Worm (Caenorhabditis elegans) whole organism, early embryonic: ENCODE data around the gene faah-4.

ENCODE experiments used
- B0310.2 ChIP-seq: sonication (generic microtip); optimal IDR thresholded peaks from 2 replicates; lab custom pipeline; 2016; ENCODE audit warnings: mild to moderate bottlenecking, missing genetic modification characterization, missing compliant biosample characterization
- F13C5.2 ChIP-seq: sonication (generic microtip); optimal IDR thresholded peaks from 2 replicates; lab custom pipeline; 2017; ENCODE audit warnings: mild to moderate bottlenecking, missing genetic modification characterization, inconsistent platforms, missing compliant biosample characterization
- aly-1 ChIP-seq: sonication (generic microtip); optimal IDR thresholded peaks from 2 replicates; lab custom pipeline; 2016; ENCODE audit warnings: missing genetic modification characterization, missing compliant biosample characterization
- ama-1 ChIP-seq: fragments of 150-350 bp; optimal IDR thresholded peaks from 2 replicates; lab custom pipeline; 2014
- ceh-13 ChIP-seq: fragments of 200-800 bp; sonication (Bioruptor generic); optimal IDR thresholded peaks from 2 replicates; lab custom pipeline; 2018; ENCODE audit warnings: mild to moderate bottlenecking, missing genetic modification characterization, missing compliant biosample characterization
- ceh-36 ChIP-seq: sonication (generic microtip); optimal IDR thresholded peaks from 2 replicates; lab custom pipeline; 2016; ENCODE audit warnings: missing genetic modification characterization, inconsistent platforms, missing compliant biosample characterization
- ets-7 ChIP-seq: sonication (generic microtip); optimal IDR thresholded peaks from 2 replicates; lab custom pipeline; 2016; ENCODE audit warnings: missing genotype, missing genetic modification characterization, missing compliant biosample characterization
- flt-1 ChIP-seq: fragments of 200-800 bp; sonication (Bioruptor generic); IDR thresholded peaks from 2 replicates; pipeline ENCODE4 v1.3.6; 2022; ENCODE audit warnings: missing genetic modification characterization, missing compliant biosample characterization
- hmbx-1 ChIP-seq: sonication (generic microtip); optimal IDR thresholded peaks from 2 replicates; lab custom pipeline; 2016; ENCODE audit warnings: mild to moderate bottlenecking, missing genetic modification characterization, missing compliant biosample characterization
- hmg-4 ChIP-seq: fragments of 200-800 bp; sonication (Bioruptor generic); optimal IDR thresholded peaks from 2 replicates; lab custom pipeline; 2018; ENCODE audit warnings: mild to moderate bottlenecking, missing genetic modification characterization, missing compliant biosample characterization
- hnd-1 ChIP-seq: sonication (generic microtip); optimal IDR thresholded peaks from 2 replicates; lab custom pipeline; 2016; ENCODE audit warnings: missing genetic modification characterization, missing compliant biosample characterization
- pes-1 ChIP-seq: fragments of 200-800 bp; sonication (Bioruptor generic); IDR thresholded peaks from 2 replicates; pipeline ENCODE4 v1.3.6; 2022; ENCODE audit warnings: missing genetic modification reagents, missing genetic modification characterization, missing compliant biosample characterization
- scrt-1 ChIP-seq: fragments of 200-800 bp; sonication (Bioruptor generic); IDR thresholded peaks from 2 replicates; pipeline ENCODE4 v1.3.6; 2022; ENCODE audit warnings: missing genetic modification characterization, missing compliant biosample characterization
- sea-1 ChIP-seq: fragments of 200-800 bp; sonication (Bioruptor generic); conservative IDR thresholded peaks from 2 replicates; pipeline ENCODE4 v1.3.6; 2022; ENCODE audit warnings: missing genetic modification characterization, missing compliant biosample characterization
- tbx-11 ChIP-seq: fragments of 200-800 bp; sonication (Bioruptor generic); IDR thresholded peaks from 2 replicates; pipeline ENCODE4 v1.3.6; 2022; ENCODE audit warnings: missing genetic modification characterization, missing compliant biosample characterization
- tbx-37 ChIP-seq: fragments of 200-800 bp; sonication (Bioruptor generic); conservative IDR thresholded peaks from 2 replicates; pipeline ENCODE4 v1.3.6; 2022; ENCODE audit warnings: missing genetic modification reagents, missing genetic modification characterization, missing compliant biosample characterization
- tra-4 ChIP-seq: sonication (generic microtip); optimal IDR thresholded peaks from 2 replicates; lab custom pipeline; 2017; ENCODE audit warnings: missing genetic modification characterization, missing compliant biosample characterization

The faah-4 gene

DNA sequence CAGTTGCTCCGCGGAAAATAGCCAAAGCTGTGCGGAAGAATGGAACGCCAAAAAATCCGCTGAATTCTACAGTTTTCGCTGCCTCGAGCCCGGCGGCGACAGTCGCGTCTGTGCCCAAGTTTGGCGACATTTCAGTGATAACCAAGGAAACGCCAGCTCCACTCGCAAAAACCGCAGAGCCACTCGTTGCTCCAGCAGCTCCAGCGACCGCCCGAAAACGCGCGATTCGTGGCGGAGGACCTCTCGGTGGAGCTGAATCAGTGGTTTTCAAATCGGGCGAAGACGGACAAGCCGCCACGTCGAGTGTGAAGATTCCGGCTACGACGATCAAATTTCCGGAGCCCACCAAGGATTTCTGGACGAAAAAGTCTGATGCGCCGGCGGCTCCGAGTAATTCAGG, 6.6 kb upstream of the faah-4 start:
- TF ChIP-seq hmbx-1 (tag; lab: Kevin White, UChicago) (no peak), aly-1 (tag; lab: Kevin White, UChicago) (no peak), F13C5.2 (tag; lab: Kevin White, UChicago) (no peak), hmg-4 (GFP tag; lab: Kevin White, UChicago) (no peak), ceh-36 (tag; lab: Kevin White, UChicago) (no peak), hnd-1 (tag; lab: Kevin White, UChicago) (no peak), sea-1 (GFP tag; lab: Robert Waterston, UW) (no peak), tra-4 (tag; lab: Kevin White, UChicago) (no peak), tbx-11 (GFP tag; lab: Robert Waterston, UW) (no peak), ets-7 (no peak), tbx-37 (GFP tag; lab: Robert Waterston, UW) (no peak), scrt-1 (GFP tag; lab: Robert Waterston, UW) (no peak), flt-1 (GFP tag; lab: Robert Waterston, UW) (no peak), ceh-13 (no peak), B0310.2 (tag; lab: Kevin White, UChicago) (no peak)

- TF ChIP-seq pes-1 (GFP tag; lab: Robert Waterston, UW) (0 out of 2 replicates have a peak, but pooled peaks have one; percentile 16), F13C5.2 (tag; lab: Kevin White, UChicago) (peak; percentile 48), flt-1 (GFP tag; lab: Robert Waterston, UW) (0 out of 2 replicates have a peak, but pooled peaks have one; percentile 3), sea-1 (GFP tag; lab: Robert Waterston, UW) (no peak)
These were observed 6.0 kb upstream of the faah-4 start, which contains the start of the genes ndab-1 and npp-16 for ce11 chrIII:11915666-11916065. TSS of gene ndab-1 (minus strand) at chrIII:11915712. TSS of gene npp-16 (plus strand) at chrIII:11915928.

DNA sequence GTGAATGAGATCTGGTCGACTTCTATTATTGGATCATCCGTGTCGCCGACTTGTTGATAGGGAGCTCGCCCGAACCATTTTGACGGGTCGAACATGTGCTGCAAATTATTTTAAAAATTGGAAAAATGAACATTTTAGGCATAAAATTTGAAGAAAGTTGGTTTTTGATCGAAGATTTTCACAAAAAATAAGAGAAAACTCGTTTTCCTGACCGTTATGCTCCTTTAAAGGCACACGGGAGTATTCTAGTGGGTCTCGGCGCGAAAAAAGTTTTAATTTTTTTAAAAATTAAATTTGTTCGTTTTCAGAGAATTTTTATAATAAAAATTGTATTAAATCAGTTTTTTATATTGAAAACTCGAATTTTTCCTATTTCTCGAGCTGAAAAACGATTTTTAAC, 4.5 kb upstream of the faah-4 start, which contains the start of gene Y56A3A.16:
TSS of gene Y56A3A.16 (minus strand) at position 101 of the 400 bp plus-strand sequence.
- TF ChIP-seq tbx-11 (GFP tag; lab: Robert Waterston, UW) (no peak), tbx-37 (GFP tag; lab: Robert Waterston, UW) (no peak), pes-1 (GFP tag; lab: Robert Waterston, UW) (no peak), hmbx-1 (tag; lab: Kevin White, UChicago) (no peak), aly-1 (tag; lab: Kevin White, UChicago) (no peak), hmg-4 (GFP tag; lab: Kevin White, UChicago) (no peak), scrt-1 (GFP tag; lab: Robert Waterston, UW) (no peak), ama-1 (lab: Kevin White, UChicago) (no peak), hnd-1 (tag; lab: Kevin White, UChicago) (no peak), ceh-36 (tag; lab: Kevin White, UChicago) (no peak), flt-1 (GFP tag; lab: Robert Waterston, UW) (no peak)

DNA sequence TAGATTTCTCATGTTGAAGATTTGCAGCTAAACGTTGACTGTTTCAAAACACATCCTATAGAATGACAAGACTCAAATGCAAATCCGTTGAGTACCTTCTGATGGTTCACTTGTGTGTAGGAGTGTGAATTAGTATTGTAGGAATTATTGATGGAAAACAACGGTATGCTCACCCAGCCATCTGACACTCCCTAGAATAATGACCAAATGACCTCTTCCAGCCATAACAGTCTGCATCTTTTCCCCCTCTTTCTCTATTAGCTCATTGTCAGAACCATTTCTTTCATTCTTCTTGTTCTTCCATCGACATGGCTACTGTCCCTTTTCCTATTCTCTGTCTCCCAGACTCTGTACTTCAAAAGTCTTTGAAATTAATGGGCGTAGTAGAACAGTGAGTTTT, 1.0 kb downstream of the faah-4 start, which contains the start of gene fbxb-24:
TSS of gene fbxb-24 (plus strand) at position 301 of the 400 bp plus-strand sequence.
- TF ChIP-seq ceh-36 (tag; lab: Kevin White, UChicago): no peak
- no peak for TF ChIP-seq hnd-1 (tag; lab: Kevin White, UChicago)
- TF ChIP-seq hmbx-1 (tag; lab: Kevin White, UChicago): no peak
- TF ChIP-seq tbx-11 (GFP tag; lab: Robert Waterston, UW): no peak
- TF ChIP-seq F13C5.2 (tag; lab: Kevin White, UChicago): no peak
- TF ChIP-seq hmg-4 (GFP tag; lab: Kevin White, UChicago): no peak
- no peak for TF ChIP-seq tbx-37 (GFP tag; lab: Robert Waterston, UW)
- TF ChIP-seq flt-1 (GFP tag; lab: Robert Waterston, UW): no peak
- no peak for TF ChIP-seq sea-1 (GFP tag; lab: Robert Waterston, UW)
- no peak for TF ChIP-seq scrt-1 (GFP tag; lab: Robert Waterston, UW)
- TF ChIP-seq ama-1 (lab: Kevin White, UChicago): no peak
- TF ChIP-seq pes-1 (GFP tag; lab: Robert Waterston, UW): no peak
- TF ChIP-seq ets-7: no peak
- TF ChIP-seq B0310.2 (tag; lab: Kevin White, UChicago): no peak
- no peak for TF ChIP-seq ceh-13
- TF ChIP-seq aly-1 (tag; lab: Kevin White, UChicago): no peak
- no peak for TF ChIP-seq tra-4 (tag; lab: Kevin White, UChicago)

DNA sequence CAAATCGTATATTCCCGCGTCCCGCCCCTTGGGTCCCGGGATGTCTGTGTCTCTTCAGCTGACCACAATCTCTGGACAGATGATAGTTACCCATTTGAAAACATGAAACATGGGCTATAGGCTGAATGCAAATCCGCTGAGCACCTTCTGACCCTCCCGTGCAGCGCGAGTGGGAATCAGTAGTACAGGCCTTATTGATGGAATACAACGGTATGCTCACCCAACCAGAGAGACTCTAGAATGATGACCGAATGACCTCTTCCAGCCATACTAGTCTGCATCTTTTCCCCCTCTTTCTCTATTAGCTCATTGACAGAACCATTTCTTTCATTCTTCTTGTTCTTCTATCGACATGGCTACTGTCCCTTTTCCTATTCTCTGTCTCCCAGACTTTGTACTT, 2.5 kb downstream of the faah-4 start, which contains the start of gene sdz-33:
TSS of gene sdz-33 (plus strand) at position 301 of the 400 bp plus-strand sequence.
- TF ChIP-seq hmg-4 (GFP tag; lab: Kevin White, UChicago): no peak
- no peak for TF ChIP-seq tbx-11 (GFP tag; lab: Robert Waterston, UW)
- no peak for TF ChIP-seq F13C5.2 (tag; lab: Kevin White, UChicago)
- no peak for TF ChIP-seq pes-1 (GFP tag; lab: Robert Waterston, UW)
- no peak for TF ChIP-seq tra-4 (tag; lab: Kevin White, UChicago)
- TF ChIP-seq ceh-36 (tag; lab: Kevin White, UChicago): no peak
- TF ChIP-seq tbx-37 (GFP tag; lab: Robert Waterston, UW): no peak
- no peak for TF ChIP-seq ama-1 (lab: Kevin White, UChicago)
- TF ChIP-seq ceh-13: no peak
- no peak for TF ChIP-seq hmbx-1 (tag; lab: Kevin White, UChicago)
- no peak for TF ChIP-seq B0310.2 (tag; lab: Kevin White, UChicago)
- no peak for TF ChIP-seq hnd-1 (tag; lab: Kevin White, UChicago)
- no peak for TF ChIP-seq flt-1 (GFP tag; lab: Robert Waterston, UW)
- no peak for TF ChIP-seq sea-1 (GFP tag; lab: Robert Waterston, UW)
- no peak for TF ChIP-seq scrt-1 (GFP tag; lab: Robert Waterston, UW)
- no peak for TF ChIP-seq ets-7
- no peak for TF ChIP-seq aly-1 (tag; lab: Kevin White, UChicago)

ce11 chrIII:11902782-11903181, 6.9 kb downstream of the faah-4 start:
- TF ChIP-seq tbx-11 (GFP tag; lab: Robert Waterston, UW) (no peak), sea-1 (GFP tag; lab: Robert Waterston, UW) (no peak), pes-1 (GFP tag; lab: Robert Waterston, UW) (no peak)

DNA sequence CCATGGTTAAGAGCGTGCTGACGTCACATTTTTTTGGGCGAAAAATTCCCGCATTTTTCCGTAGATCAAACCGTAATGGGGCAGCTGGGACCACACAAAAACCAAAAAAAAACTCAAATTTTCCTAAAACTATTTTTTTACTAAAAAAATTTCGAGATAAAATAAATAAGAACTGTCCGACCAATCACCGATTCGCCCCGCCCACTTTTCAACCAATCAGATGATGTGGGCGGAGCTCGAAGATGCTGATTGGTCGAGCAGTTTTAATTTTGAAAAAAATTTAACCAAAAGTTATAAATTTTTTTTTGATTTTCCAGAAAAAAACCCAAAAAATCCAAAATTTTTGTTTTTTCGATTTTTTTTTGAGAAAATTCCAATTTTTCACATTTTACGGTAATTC, 9.7 kb downstream of the faah-4 start:
- no peak for TF ChIP-seq tbx-11 (GFP tag; lab: Robert Waterston, UW)
- TF ChIP-seq sea-1 (GFP tag; lab: Robert Waterston, UW): no peak
- no peak for TF ChIP-seq tra-4 (tag; lab: Kevin White, UChicago)
- no peak for TF ChIP-seq B0310.2 (tag; lab: Kevin White, UChicago)
- TF ChIP-seq ama-1 (lab: Kevin White, UChicago): no peak
- no peak for TF ChIP-seq scrt-1 (GFP tag; lab: Robert Waterston, UW)
- no peak for TF ChIP-seq pes-1 (GFP tag; lab: Robert Waterston, UW)
